Fruit fly (Drosophila melanogaster): Measurements from ENCODE around the gene CG4210.

The CG4210 gene

DNA sequence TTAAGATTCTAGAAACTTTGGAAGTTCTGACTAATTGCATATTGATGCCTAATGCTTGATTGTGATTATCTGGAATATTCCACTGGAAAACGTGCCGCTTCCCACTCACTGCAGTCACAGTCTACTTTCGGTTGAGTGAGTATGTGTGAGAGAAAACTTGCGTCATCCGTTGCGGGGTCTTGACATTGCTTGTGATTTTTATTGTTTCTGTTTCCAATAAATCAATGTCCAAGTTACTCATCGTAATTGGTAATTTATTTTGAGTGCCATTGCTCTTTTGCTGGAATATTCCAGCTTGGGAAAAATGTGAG, 29.2 kb downstream of the CG4210 start:
- peak; percentile 51 for TF ChIP-seq kay (GFP tag; ENCODE audit: borderline replicate concordance)
- no peak for TF ChIP-seq CG7045 (GFP tag; optimal IDR thresholded peaks at IDR 0.05)

dm6 chr3R:15243452-15243851, 29.7 kb downstream of the CG4210 start:
- TF ChIP-seq cnc (optimal IDR thresholded peaks at IDR 0.05), result no peak
- peak; percentile 28 for TF ChIP-seq ovo (GFP tag; optimal IDR thresholded peaks at IDR 0.05)
- TF ChIP-seq CG12768 (GFP tag; optimal IDR thresholded peaks at IDR 0.05), result peak; percentile 48
- no peak for TF ChIP-seq bab1 (GFP tag; optimal IDR thresholded peaks at IDR 0.05)
- TF ChIP-seq CG7045 (GFP tag; optimal IDR thresholded peaks at IDR 0.05), result no peak
- peak; percentile 96 for TF ChIP-seq Mnt (GFP tag; optimal IDR thresholded peaks at IDR 0.05)
- TF ChIP-seq tj (GFP tag; optimal IDR thresholded peaks at IDR 0.05), result peak; percentile 80
- TF ChIP-seq cic (GFP tag; optimal IDR thresholded peaks at IDR 0.05), result no peak
- TF ChIP-seq CG5204 (GFP tag; optimal IDR thresholded peaks at IDR 0.05), result peak; percentile 29
- TF ChIP-seq CG7101 (tag; optimal IDR thresholded peaks at IDR 0.05), result no peak
- TF ChIP-seq Hr96 (GFP tag; optimal IDR thresholded peaks at IDR 0.05), result peak; percentile 38

- no peak for TF ChIP-seq CG7045 (GFP tag; optimal IDR thresholded peaks at IDR 0.05)
- TF ChIP-seq CG7101 (tag; optimal IDR thresholded peaks at IDR 0.05), result peak; percentile 18
- TF ChIP-seq CG12768 (GFP tag; optimal IDR thresholded peaks at IDR 0.05), result peak; percentile 18
- TF ChIP-seq CG14711 (tag; optimal IDR thresholded peaks at IDR 0.05), result no peak
- TF ChIP-seq tj (GFP tag; optimal IDR thresholded peaks at IDR 0.05), result peak; percentile 24
- TF ChIP-seq CG5204 (GFP tag; optimal IDR thresholded peaks at IDR 0.05), result no peak
- no peak for TF ChIP-seq Clk (GFP tag; optimal IDR thresholded peaks at IDR 0.05)
- TF ChIP-seq ovo (GFP tag; optimal IDR thresholded peaks at IDR 0.05), result no peak
- TF ChIP-seq cic (GFP tag; optimal IDR thresholded peaks at IDR 0.05), result no peak
- TF ChIP-seq CG33017 (tag; optimal IDR thresholded peaks at IDR 0.05), result no peak
- no peak for TF ChIP-seq Crg-1 (GFP tag; optimal IDR thresholded peaks at IDR 0.05)
- no peak for TF ChIP-seq bab1 (GFP tag; optimal IDR thresholded peaks at IDR 0.05)
- TF ChIP-seq CG11617 (GFP tag; optimal IDR thresholded peaks at IDR 0.05), result no peak
- no peak for TF ChIP-seq Mnt (GFP tag; optimal IDR thresholded peaks at IDR 0.05)
- TF ChIP-seq pad (GFP tag; optimal IDR thresholded peaks at IDR 0.05), result no peak
- TF ChIP-seq kay (GFP tag; ENCODE audit: borderline replicate concordance), result no peak
- TF ChIP-seq Hr96 (GFP tag; optimal IDR thresholded peaks at IDR 0.05), result no peak
Observed at dm6 chr3R:15246601-15247000, 32.8 kb downstream of the CG4210 start.

DNA sequence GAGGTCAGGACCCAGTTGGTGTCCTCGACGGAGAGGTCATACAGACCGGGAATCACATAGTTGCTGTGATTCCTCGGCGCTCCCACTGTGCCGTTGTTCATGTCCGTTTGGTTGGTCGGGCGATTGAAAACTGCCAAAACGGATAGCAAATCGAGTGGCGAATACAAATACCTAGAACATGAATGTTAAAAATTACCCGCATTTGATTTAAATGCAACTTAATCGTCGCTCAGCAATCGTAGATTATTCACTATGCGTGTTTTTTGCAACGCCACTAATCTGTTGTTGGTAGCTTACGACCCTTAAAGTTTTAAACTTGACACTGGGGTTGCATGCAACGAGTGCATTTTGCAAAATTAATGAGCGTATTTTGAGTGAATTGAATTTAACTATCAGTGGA, 35.3 kb downstream of the CG4210 start, which contains the start of gene Amt:
Gene Amt, minus strand, starts transcription at position 101 of the 400 bp plus-strand sequence.
- TF ChIP-seq CG1620 (GFP tag; optimal IDR thresholded peaks at IDR 0.05) (no peak), ovo (GFP tag; optimal IDR thresholded peaks at IDR 0.05) (no peak), pad (GFP tag; optimal IDR thresholded peaks at IDR 0.05) (no peak), CG33017 (tag; optimal IDR thresholded peaks at IDR 0.05) (no peak), Mnt (GFP tag; optimal IDR thresholded peaks at IDR 0.05) (no peak), tj (GFP tag; optimal IDR thresholded peaks at IDR 0.05) (no peak), CG12768 (GFP tag; optimal IDR thresholded peaks at IDR 0.05) (no peak), kay (GFP tag; ENCODE audit: borderline replicate concordance) (no peak), Crg-1 (GFP tag; optimal IDR thresholded peaks at IDR 0.05) (no peak), Hr96 (GFP tag; optimal IDR thresholded peaks at IDR 0.05) (no peak), CG11617 (GFP tag; optimal IDR thresholded peaks at IDR 0.05) (no peak), CG7045 (GFP tag; optimal IDR thresholded peaks at IDR 0.05) (no peak), CG5204 (GFP tag; optimal IDR thresholded peaks at IDR 0.05) (no peak), cic (GFP tag; optimal IDR thresholded peaks at IDR 0.05) (no peak), Clk (GFP tag; optimal IDR thresholded peaks at IDR 0.05) (no peak), bab1 (GFP tag; optimal IDR thresholded peaks at IDR 0.05) (no peak), cnc (optimal IDR thresholded peaks at IDR 0.05) (no peak), CG7101 (tag; optimal IDR thresholded peaks at IDR 0.05) (no peak)

- TF ChIP-seq ovo (GFP tag; optimal IDR thresholded peaks at IDR 0.05) (peak; percentile 39), Crg-1 (GFP tag; optimal IDR thresholded peaks at IDR 0.05) (no peak), CG12768 (GFP tag; optimal IDR thresholded peaks at IDR 0.05) (no peak)
Observed at dm6 chr3R:15249735-15250134, 36.0 kb downstream of the CG4210 start, which contains the start of gene CG42404. Gene CG42404, plus strand, starts transcription at chr3R:15250094.

DNA sequence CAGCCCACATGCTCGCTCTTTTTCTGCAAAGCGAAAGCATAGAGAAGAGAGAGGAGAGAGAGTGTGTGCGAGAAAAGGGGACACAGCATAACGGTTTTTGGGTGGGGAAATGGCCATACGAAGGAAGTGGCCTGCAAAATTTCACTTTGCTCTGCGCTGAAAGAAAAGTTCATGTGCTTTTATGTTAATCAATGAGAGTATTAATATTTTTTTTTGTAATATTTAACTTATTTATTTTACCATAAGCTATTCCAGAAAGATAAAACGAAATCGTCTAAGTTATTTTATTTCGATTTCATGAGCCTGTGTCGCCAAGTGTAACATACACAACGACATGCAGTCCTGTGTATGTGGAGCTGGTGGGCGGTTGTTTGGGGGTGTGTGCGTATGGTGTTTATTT, 36.7 kb downstream of the CG4210 start:
- TF ChIP-seq Crg-1 (GFP tag; optimal IDR thresholded peaks at IDR 0.05), result no peak
- peak; percentile 24 for TF ChIP-seq cic (GFP tag; optimal IDR thresholded peaks at IDR 0.05)
- peak; percentile 51 for TF ChIP-seq CG12768 (GFP tag; optimal IDR thresholded peaks at IDR 0.05)
- peak; percentile 19 for TF ChIP-seq tj (GFP tag; optimal IDR thresholded peaks at IDR 0.05)
- no peak for TF ChIP-seq bab1 (GFP tag; optimal IDR thresholded peaks at IDR 0.05)
- peak; percentile 58 for TF ChIP-seq CG11617 (GFP tag; optimal IDR thresholded peaks at IDR 0.05)
- TF ChIP-seq CG1620 (GFP tag; optimal IDR thresholded peaks at IDR 0.05), result no peak
- peak; percentile 88 for TF ChIP-seq CG33017 (tag; optimal IDR thresholded peaks at IDR 0.05)
- peak; percentile 39 for TF ChIP-seq Clk (GFP tag; optimal IDR thresholded peaks at IDR 0.05)
- TF ChIP-seq ovo (GFP tag; optimal IDR thresholded peaks at IDR 0.05), result no peak
- TF ChIP-seq CG5204 (GFP tag; optimal IDR thresholded peaks at IDR 0.05), result peak; percentile 63
- TF ChIP-seq pad (GFP tag; optimal IDR thresholded peaks at IDR 0.05), result peak; percentile 83
- TF ChIP-seq CG7045 (GFP tag; optimal IDR thresholded peaks at IDR 0.05), result peak; percentile 57
- peak; percentile 69 for TF ChIP-seq CG7101 (tag; optimal IDR thresholded peaks at IDR 0.05)
- TF ChIP-seq CG14711 (tag; optimal IDR thresholded peaks at IDR 0.05), result peak; percentile 47
- no peak for TF ChIP-seq cnc (optimal IDR thresholded peaks at IDR 0.05)
- TF ChIP-seq Mnt (GFP tag; optimal IDR thresholded peaks at IDR 0.05), result peak; percentile 21
- no peak for TF ChIP-seq toe (GFP tag; optimal IDR thresholded peaks at IDR 0.05)
- no peak for TF ChIP-seq Hr96 (GFP tag; optimal IDR thresholded peaks at IDR 0.05)
- TF ChIP-seq kay (GFP tag; ENCODE audit: borderline replicate concordance), result no peak
